Worm (Caenorhabditis elegans) whole organism, mixed stage, embryonic: ENCODE measurements around the gene Y49F6B.12.
"Not testable (repeated sequence)": the region's sequence is repeated elsewhere in the genome, so short reads cannot be mapped to it uniquely, and the experiment has no call there.

Source experiments
- M03D4.4 ChIP-seq: sonication (generic microtip); optimal IDR thresholded peaks from 2 replicates; lab custom pipeline; 2017; ENCODE audit warnings: mild to moderate bottlenecking, missing genetic modification characterization, missing compliant biosample characterization
- bed-3 ChIP-seq: fragments of 200-800 bp; sonication (Bioruptor generic); optimal IDR thresholded peaks from 3 replicates; lab custom pipeline; 2018; ENCODE audit warnings: mild to moderate bottlenecking, missing genetic modification characterization, moderate library complexity, missing compliant biosample characterization
- blmp-1 ChIP-seq: fragments of 150-350 bp; optimal IDR thresholded peaks from 2 replicates; lab custom pipeline; 2014; ENCODE audit warnings: missing biosample characterization, missing genetic modification characterization
- ceh-39 ChIP-seq: fragments of 150-350 bp; optimal IDR thresholded peaks from 2 replicates; lab custom pipeline; 2014; ENCODE audit warnings: missing biosample characterization, missing genetic modification characterization
- ceh-43 ChIP-seq: fragments of 200-800 bp; sonication (Bioruptor generic); optimal IDR thresholded peaks from 2 replicates; lab custom pipeline; 2018; ENCODE audit warnings: mild to moderate bottlenecking, missing genetic modification characterization, moderate library complexity, missing compliant biosample characterization
- ceh-83 ChIP-seq: fragments of 200-800 bp; sonication (Bioruptor generic); optimal IDR thresholded peaks from 2 replicates; lab custom pipeline; 2018; ENCODE audit warnings: mild to moderate bottlenecking, missing genetic modification characterization, missing compliant biosample characterization
- ces-1 ChIP-seq: fragments of 150-350 bp; optimal IDR thresholded peaks from 2 replicates; lab custom pipeline; 2014; ENCODE audit warnings: missing biosample characterization, missing genetic modification reagents, missing genetic modification characterization
- cnd-1 ChIP-seq: fragments of 200-800 bp; sonication (Bioruptor generic); optimal IDR thresholded peaks from 2 replicates; lab custom pipeline; 2018; ENCODE audit warnings: mild to moderate bottlenecking, missing genetic modification characterization, missing compliant biosample characterization
- drap-1 ChIP-seq: fragments of 200-800 bp; sonication (Bioruptor generic); optimal IDR thresholded peaks from 3 replicates; lab custom pipeline; 2018; ENCODE audit warnings: mild to moderate bottlenecking, missing genetic modification characterization, missing compliant biosample characterization
- elt-1 ChIP-seq: sonication (generic microtip); optimal IDR thresholded peaks from 2 replicates; lab custom pipeline; 2017; ENCODE audit warnings: missing genetic modification characterization, mild to moderate bottlenecking, missing compliant biosample characterization, antibody characterized with exemption, moderate library complexity, borderline replicate concordance; ENCODE audit not compliant: insufficient read depth
- elt-3 ChIP-seq: fragments of 150-350 bp; optimal IDR thresholded peaks from 2 replicates; lab custom pipeline; 2014; ENCODE audit warnings: missing biosample characterization, missing genetic modification characterization
- ham-2 ChIP-seq: fragments of 200-800 bp; sonication (Bioruptor generic); optimal IDR thresholded peaks from 2 replicates; lab custom pipeline; 2018; ENCODE audit warnings: mild to moderate bottlenecking, missing genetic modification characterization, missing compliant biosample characterization
- lin-13 ChIP-seq: fragments of 150-350 bp; optimal IDR thresholded peaks from 2 replicates; lab custom pipeline; 2014; ENCODE audit warnings: missing biosample characterization, missing genetic modification characterization
- lin-32 ChIP-seq: fragments of 200-800 bp; sonication (Bioruptor generic); optimal IDR thresholded peaks from 2 replicates; lab custom pipeline; 2018; ENCODE audit warnings: mild to moderate bottlenecking, missing genetic modification characterization, missing compliant biosample characterization
- lsy-2 ChIP-seq: fragments of 150-350 bp; optimal IDR thresholded peaks from 2 replicates; lab custom pipeline; 2014; ENCODE audit warnings: missing biosample characterization, missing genetic modification characterization
- mab-5 ChIP-seq: fragments of 150-350 bp; optimal IDR thresholded peaks from 2 replicates; lab custom pipeline; 2014; ENCODE audit warnings: missing biosample characterization, missing genetic modification characterization
- mep-1 ChIP-seq: fragments of 150-350 bp; optimal IDR thresholded peaks from 2 replicates; lab custom pipeline; 2017; ENCODE audit warnings: missing biosample characterization, missing genetic modification reagents, missing genetic modification characterization, inconsistent platforms
- mls-2 ChIP-seq: sonication (generic microtip); optimal IDR thresholded peaks from 2 replicates; lab custom pipeline; 2016; ENCODE audit warnings: mild to moderate bottlenecking, missing genetic modification characterization, moderate library complexity, missing compliant biosample characterization
- nhr-12 ChIP-seq: fragments of 150-350 bp; optimal IDR thresholded peaks from 2 replicates; lab custom pipeline; 2014; ENCODE audit warnings: missing biosample characterization, missing genetic modification characterization
- nhr-2 ChIP-seq: fragments of 150-350 bp; optimal IDR thresholded peaks from 2 replicates; lab custom pipeline; 2014; ENCODE audit warnings: missing biosample characterization, missing genetic modification characterization
- nhr-237 ChIP-seq: fragments of 150-350 bp; optimal IDR thresholded peaks from 2 replicates; lab custom pipeline; 2014; ENCODE audit warnings: missing biosample characterization, missing genetic modification characterization
- nhr-28 ChIP-seq: fragments of 150-350 bp; optimal IDR thresholded peaks from 2 replicates; lab custom pipeline; 2014; ENCODE audit warnings: missing biosample characterization, missing genetic modification characterization
- nhr-76 ChIP-seq: sonication (generic microtip); optimal IDR thresholded peaks from 2 replicates; lab custom pipeline; 2017; ENCODE audit warnings: missing biosample characterization, missing genetic modification characterization
- pha-4 ChIP-seq: fragments of 150-350 bp; optimal IDR thresholded peaks from 2 replicates; lab custom pipeline; 2018; ENCODE audit warnings: missing biosample characterization, missing genetic modification reagents, missing genetic modification characterization
- sem-2 ChIP-seq: fragments of 200-800 bp; sonication (Bioruptor generic); optimal IDR thresholded peaks from 2 replicates; lab custom pipeline; 2018; ENCODE audit warnings: mild to moderate bottlenecking, missing genetic modification characterization, missing compliant biosample characterization
- snpc-4 ChIP-seq: fragments of 150-350 bp; optimal IDR thresholded peaks from 2 replicates; lab custom pipeline; 2014; ENCODE audit warnings: missing biosample characterization, missing genetic modification characterization
- sptf-1 ChIP-seq: sonication (generic microtip); optimal IDR thresholded peaks from 2 replicates; lab custom pipeline; 2017; ENCODE audit warnings: mild to moderate bottlenecking, missing genetic modification characterization, moderate library complexity, missing compliant biosample characterization
- unc-120 ChIP-seq: sonication (generic microtip); optimal IDR thresholded peaks from 2 replicates; lab custom pipeline; 2017; ENCODE audit warnings: missing genetic modification characterization, missing compliant biosample characterization; ENCODE audit not compliant: poor library complexity, severe bottlenecking
- unc-39 ChIP-seq: fragments of 150-350 bp; optimal IDR thresholded peaks from 2 replicates; lab custom pipeline; 2014; ENCODE audit warnings: missing biosample characterization, missing genetic modification characterization
- unc-62 ChIP-seq: fragments of 150-350 bp; optimal IDR thresholded peaks from 2 replicates; lab custom pipeline; 2014; ENCODE audit warnings: missing biosample characterization, missing genetic modification reagents, missing genetic modification characterization
- zip-8 ChIP-seq: fragments of 150-350 bp; optimal IDR thresholded peaks from 2 replicates; lab custom pipeline; 2014; ENCODE audit warnings: missing biosample characterization, missing genetic modification characterization
- ztf-11 ChIP-seq: fragments of 150-350 bp; optimal IDR thresholded peaks from 2 replicates; lab custom pipeline; 2014; ENCODE audit warnings: missing biosample characterization, missing genetic modification characterization

Gene Y49F6B.12

ce11 chrII:3471603-3472002, 613 bp downstream of the Y49F6B.12 start, which contains the start of gene Y49F6B.13:
Y49F6B.13 (minus strand) TSS chrII:3471703.
- TF ChIP-seq ceh-43 (GFP tag; lab: Kevin White, UChicago) (no peak), blmp-1 (tag; lab: Kevin White, UChicago) (no peak), snpc-4 (no peak), elt-1 (tag; lab: Kevin White, UChicago) (no peak), lin-32 (no peak), elt-3 (no peak), drap-1 (no peak), mls-2 (tag; lab: Kevin White, UChicago) (no peak), cnd-1 (tag; lab: Kevin White, UChicago) (no peak), ces-1 (GFP tag; lab: Kevin White, UChicago) (no peak), ceh-83 (GFP tag; lab: Kevin White, UChicago) (no peak), pha-4 (tag; lab: Kevin White, UChicago) (no peak), unc-120 (tag; lab: Kevin White, UChicago) (no peak)

- TF ChIP-seq mep-1 (tag; lab: Kevin White, UChicago): no peak
- TF ChIP-seq nhr-237 (tag; lab: Kevin White, UChicago): no peak
- TF ChIP-seq zip-8: no peak
- no peak for TF ChIP-seq ceh-39
- TF ChIP-seq snpc-4: no peak
These were observed 1.7 kb downstream of the Y49F6B.12 start, which contains the start of gene Y49F6B.20 for ce11 chrII:3470549-3470948. Y49F6B.20 (minus strand) TSS chrII:3470649.

ce11 chrII:3464580-3464979, 7.6 kb downstream of the Y49F6B.12 start, which contains the start of gene C16C8.10:
C16C8.10 (minus strand) TSS chrII:3464680.
- not testable (repeated sequence) for TF ChIP-seq unc-120 (tag; lab: Kevin White, UChicago); ces-1 (GFP tag; lab: Kevin White, UChicago); mep-1 (tag; lab: Kevin White, UChicago)
- TF ChIP-seq, all 35 proteins: peak for 0; not testable (repeated sequence) for 35

ce11 chrII:3463097-3463496, 9.1 kb downstream of the Y49F6B.12 start, which contains the start of gene C16C8.9:
C16C8.9 (minus strand) TSS chrII:3463197.
- TF ChIP-seq zip-8: no peak
- TF ChIP-seq mls-2 (tag; lab: Kevin White, UChicago): no peak
- no peak for TF ChIP-seq nhr-2 (tag; lab: Kevin White, UChicago)
- TF ChIP-seq blmp-1 (tag; lab: Kevin White, UChicago): no peak
- TF ChIP-seq bed-3 (GFP tag; lab: Kevin White, UChicago): no peak
- no peak for TF ChIP-seq nhr-237 (tag; lab: Kevin White, UChicago)
- TF ChIP-seq M03D4.4: no peak
- no peak for TF ChIP-seq ztf-11 (tag; lab: Kevin White, UChicago)
- TF ChIP-seq unc-120 (tag; lab: Kevin White, UChicago): no peak
- no peak for TF ChIP-seq ces-1 (GFP tag; lab: Kevin White, UChicago)
- no peak for TF ChIP-seq mab-5 (tag; lab: Kevin White, UChicago)
- TF ChIP-seq ceh-39: no peak
- TF ChIP-seq nhr-76: no peak
- TF ChIP-seq ham-2 (GFP tag; lab: Kevin White, UChicago): no peak
- no peak for TF ChIP-seq mep-1 (tag; lab: Kevin White, UChicago)

- TF ChIP-seq ceh-43 (GFP tag; lab: Kevin White, UChicago) (no peak), lsy-2 (tag; lab: Kevin White, UChicago) (no peak), ceh-83 (GFP tag; lab: Kevin White, UChicago) (no peak), elt-1 (tag; lab: Kevin White, UChicago) (no peak), nhr-28 (tag; lab: Kevin White, UChicago) (no peak), nhr-12 (tag; lab: Kevin White, UChicago) (no peak), lin-13 (no peak), unc-39 (tag; lab: Kevin White, UChicago) (no peak), sem-2 (GFP tag; lab: Kevin White, UChicago) (no peak), cnd-1 (tag; lab: Kevin White, UChicago) (no peak), sptf-1 (tag; lab: Kevin White, UChicago) (no peak), mls-2 (tag; lab: Kevin White, UChicago) (no peak), nhr-237 (tag; lab: Kevin White, UChicago) (no peak), unc-120 (tag; lab: Kevin White, UChicago) (no peak), unc-62 (GFP tag; lab: Kevin White, UChicago) (no peak), M03D4.4 (no peak), ces-1 (GFP tag; lab: Kevin White, UChicago) (no peak), ham-2 (GFP tag; lab: Kevin White, UChicago) (no peak), zip-8 (no peak), elt-3 (no peak)
These were observed 10.6 kb downstream of the Y49F6B.12 start, which contains the start of gene C16C8.8 for ce11 chrII:3461586-3461985. C16C8.8 (minus strand) TSS chrII:3461686.
